Fruit fly (Drosophila melanogaster) whole organism, embryonic: Measurements from ENCODE around the gene CG6961.
A peak's percentile ranks its signal among the peaks of the same experiment; 100 is the strongest.

Experiments used
- BEAF-32 ChIP-seq: fragments of 200-800 bp; sonication (Bioruptor generic); optimal IDR thresholded peaks from 3 replicates; lab custom pipeline; 2017; ENCODE audit warnings: missing biosample characterization, missing genetic modification characterization, mild to moderate bottlenecking, moderate library complexity, missing genetic modification reagents
- CG11696 ChIP-seq: fragments of 200-800 bp; sonication (Bioruptor generic); IDR thresholded peaks from 2 replicates; pipeline ENCODE4 v1.3.6; 2022; ENCODE audit warnings: missing biosample characterization, missing genetic modification characterization
- CG12104 ChIP-seq: fragments of 200-800 bp; sonication (Bioruptor generic); optimal IDR thresholded peaks from 3 replicates; lab custom pipeline; 2016; ENCODE audit warnings: missing biosample characterization, missing genetic modification characterization
- CG12942 ChIP-seq: fragments of 200-800 bp; sonication (Bioruptor generic); optimal IDR thresholded peaks from 3 replicates; lab custom pipeline; 2016; ENCODE audit warnings: missing biosample characterization, missing genetic modification characterization
- CG13296 ChIP-seq: fragments of 200-800 bp; sonication (Bioruptor generic); optimal IDR thresholded peaks from 3 replicates; lab custom pipeline; 2018; ENCODE audit warnings: missing biosample characterization, mild to moderate bottlenecking, missing genetic modification characterization
- CG13424 ChIP-seq: fragments of 200-800 bp; sonication (Bioruptor generic); optimal IDR thresholded peaks from 2 replicates; lab custom pipeline; 2019; ENCODE audit warnings: missing biosample characterization, mild to moderate bottlenecking, missing genetic modification characterization, moderate library complexity
- CG14441 ChIP-seq: fragments of 200-800 bp; sonication (Bioruptor generic); IDR thresholded peaks from 2 replicates; pipeline ENCODE4 v1.3.6; 2022; ENCODE audit warnings: missing biosample characterization, missing genetic modification characterization
- CG15011 ChIP-seq: fragments of 200-800 bp; sonication (Bioruptor generic); optimal IDR thresholded peaks from 3 replicates; lab custom pipeline; 2018; ENCODE audit warnings: missing biosample characterization, mild to moderate bottlenecking, missing genetic modification characterization
- CG17829 ChIP-seq: fragments of 200-800 bp; optimal IDR thresholded peaks from 2 replicates; lab custom pipeline; 2019; ENCODE audit warnings: missing biosample characterization, mild to moderate bottlenecking, missing genetic modification characterization, moderate library complexity
- CG2120 ChIP-seq: fragments of 200-800 bp; sonication (Bioruptor generic); optimal IDR thresholded peaks from 3 replicates; lab custom pipeline; 2016; ENCODE audit warnings: missing biosample characterization, missing genetic modification characterization
- CG30403 ChIP-seq: fragments of 200-800 bp; sonication (Bioruptor generic); optimal IDR thresholded peaks from 3 replicates; lab custom pipeline; 2016; ENCODE audit warnings: missing biosample characterization, missing genetic modification characterization
- CG31224 ChIP-seq: fragments of 200-800 bp; sonication (Bioruptor generic); IDR thresholded peaks from 2 replicates; pipeline ENCODE4 v1.3.6; 2022; ENCODE audit warnings: missing biosample characterization, missing genetic modification characterization
- CG33213 ChIP-seq: fragments of 200-800 bp; sonication (Bioruptor generic); optimal IDR thresholded peaks from 3 replicates; lab custom pipeline; 2016; ENCODE audit warnings: missing biosample characterization, missing genetic modification characterization
- CG4424 ChIP-seq: fragments of 200-800 bp; sonication (Bioruptor generic); optimal IDR thresholded peaks from 3 replicates; lab custom pipeline; 2016; ENCODE audit warnings: missing biosample characterization, missing genetic modification characterization
- CG6813 ChIP-seq: fragments of 200-800 bp; sonication (Bioruptor generic); optimal IDR thresholded peaks from 2 replicates; lab custom pipeline; 2017; ENCODE audit warnings: missing biosample characterization, missing genetic modification characterization, mild to moderate bottlenecking, moderate library complexity, missing genetic modification reagents
- CG7745 ChIP-seq: fragments of 200-800 bp; sonication (Bioruptor generic); optimal IDR thresholded peaks from 2 replicates; lab custom pipeline; 2018; ENCODE audit warnings: missing biosample characterization, mild to moderate bottlenecking, missing genetic modification characterization, moderate library complexity
- CG8388 ChIP-seq: fragments of 200-800 bp; sonication (Bioruptor generic); optimal IDR thresholded peaks from 2 replicates; lab custom pipeline; 2019; ENCODE audit warnings: missing biosample characterization, mild to moderate bottlenecking, missing genetic modification characterization, moderate library complexity
- CG9437 ChIP-seq: fragments of 200-800 bp; sonication (Bioruptor generic); optimal IDR thresholded peaks from 2 replicates; lab custom pipeline; 2018; ENCODE audit warnings: missing biosample characterization, mild to moderate bottlenecking, missing genetic modification characterization
- D19B ChIP-seq: fragments of 200-800 bp; sonication (Bioruptor generic); optimal IDR thresholded peaks from 2 replicates; lab custom pipeline; 2017; ENCODE audit warnings: missing biosample characterization, mild to moderate bottlenecking, missing genetic modification characterization
- Dip2 ChIP-seq: fragments of 200-800 bp; sonication (Bioruptor generic); IDR thresholded peaks from 2 replicates; pipeline ENCODE4 v1.3.6; 2022; ENCODE audit warnings: missing biosample characterization, missing genetic modification characterization
- HmgZ ChIP-seq: fragments of 200-800 bp; sonication (Bioruptor generic); optimal IDR thresholded peaks from 2 replicates; lab custom pipeline; 2018; ENCODE audit warnings: missing biosample characterization, mild to moderate bottlenecking, missing genetic modification characterization
- Hsf ChIP-seq: fragments of 200-800 bp; sonication (Bioruptor generic); optimal IDR thresholded peaks from 3 replicates; lab custom pipeline; 2016; ENCODE audit warnings: missing biosample characterization, missing genetic modification characterization
- Max ChIP-seq: fragments of 200-800 bp; sonication (Bioruptor generic); optimal IDR thresholded peaks from 2 replicates; lab custom pipeline; 2016; ENCODE audit warnings: missing biosample characterization, mild to moderate bottlenecking, missing genetic modification characterization
- Med ChIP-seq: fragments of 200-800 bp; sonication (Bioruptor generic); peaks from one replicate; lab custom pipeline; 2016; ENCODE audit warnings: missing biosample characterization, missing genetic modification characterization, mild to moderate bottlenecking, inconsistent platforms, moderate library complexity
- Rfx ChIP-seq: fragments of 200-800 bp; sonication (Bioruptor generic); IDR thresholded peaks from 2 replicates; pipeline ENCODE4 v1.3.6; 2022; ENCODE audit warnings: missing biosample characterization, missing genetic modification characterization
- Sry-δ ChIP-seq: fragments of 200-800 bp; sonication (Bioruptor generic); optimal IDR thresholded peaks from 2 replicates; lab custom pipeline; 2016; ENCODE audit warnings: missing biosample characterization, missing genetic modification characterization
- Taf1 ChIP-seq: fragments of 200-800 bp; sonication (Bioruptor generic); IDR thresholded peaks from 2 replicates; pipeline ENCODE4 v1.3.6; 2022; ENCODE audit warnings: missing biosample characterization, missing genetic modification characterization
- Trl ChIP-seq, 3 experiments: fragments of >200 bp in 2 of 3; fragments of 200-800 bp in 1 of 3; sonication (Bioruptor generic) in 1 of 3; optimal IDR thresholded peaks; 2 replicates in 1 of 3; 3 replicates in 2 of 3; lab custom pipeline; 2016 to 2017; ENCODE audit warnings: missing biosample characterization in 1 of 3, missing genetic modification characterization in 1 of 3
- Vsx1 ChIP-seq: fragments of 200-800 bp; sonication (Bioruptor generic); optimal IDR thresholded peaks from 2 replicates; lab custom pipeline; 2017; ENCODE audit warnings: missing biosample characterization, mild to moderate bottlenecking, missing genetic modification characterization, missing genetic modification reagents
- Xrp1 ChIP-seq: fragments of 200-800 bp; sonication (Bioruptor generic); IDR thresholded peaks from 2 replicates; pipeline ENCODE4 v1.3.6; 2022; ENCODE audit warnings: missing biosample characterization, missing genetic modification characterization
- ara ChIP-seq: fragments of 200-800 bp; sonication (Bioruptor generic); IDR thresholded peaks from 2 replicates; pipeline ENCODE4 v1.3.6; 2022; ENCODE audit warnings: missing biosample characterization, missing genetic modification characterization
- chn ChIP-seq: fragments of 200-800 bp; sonication (Bioruptor generic); optimal IDR thresholded peaks from 2 replicates; lab custom pipeline; 2016; ENCODE audit warnings: missing biosample characterization, missing genetic modification characterization
- ci ChIP-seq: fragments of 200-800 bp; sonication (Bioruptor generic); IDR thresholded peaks from 3 replicates; pipeline ENCODE4 v1.3.6; 2022; ENCODE audit warnings: missing biosample characterization, missing genetic modification characterization
- croc ChIP-seq: fragments of 200-800 bp; sonication (Bioruptor generic); conservative IDR thresholded peaks from 3 replicates; pipeline ENCODE4 v1.3.6; 2022; ENCODE audit warnings: missing biosample characterization, missing genetic modification characterization
- crol ChIP-seq: fragments of 200-800 bp; sonication (Bioruptor generic); IDR thresholded peaks from 2 replicates; pipeline ENCODE4 v1.3.6; 2022; ENCODE audit warnings: missing biosample characterization, missing genetic modification characterization
- danr ChIP-seq: fragments of 200-800 bp; sonication (Bioruptor generic); IDR thresholded peaks from 2 replicates; pipeline ENCODE4 v1.3.6; 2022; ENCODE audit warnings: missing biosample characterization, missing genetic modification characterization
- dysf ChIP-seq: fragments of 200-800 bp; sonication (Bioruptor generic); IDR thresholded peaks from 3 replicates; pipeline ENCODE4 v1.3.6; 2022; ENCODE audit warnings: missing biosample characterization, missing genetic modification characterization
- eyg ChIP-seq: fragments of 200-800 bp; sonication (Bioruptor generic); optimal IDR thresholded peaks from 3 replicates; lab custom pipeline; 2016; ENCODE audit warnings: missing biosample characterization, missing genetic modification characterization
- ind ChIP-seq: fragments of 200-800 bp; sonication (Bioruptor generic); optimal IDR thresholded peaks from 3 replicates; lab custom pipeline; 2016; ENCODE audit warnings: missing biosample characterization, missing genetic modification characterization
- insv ChIP-seq, 2 experiments: fragments of 200-800 bp; sonication (Bioruptor generic); optimal IDR thresholded peaks; 3 replicates each; lab custom pipeline; 2016 to 2018; ENCODE audit warnings: missing biosample characterization in 2 of 2, missing genetic modification characterization in 2 of 2
- lola ChIP-seq, 3 experiments: fragments of >200 bp in 2 of 3; fragments of 200-800 bp in 1 of 3; sonication (Bioruptor generic) in 1 of 3; optimal IDR thresholded peaks; 2 replicates each; lab custom pipeline; 2017 to 2019; ENCODE audit warnings: missing biosample characterization in 3 of 3, missing genetic modification characterization in 3 of 3, mild to moderate bottlenecking in 1 of 3, moderate library complexity in 1 of 3
- luna ChIP-seq: fragments of 200-800 bp; sonication (Bioruptor generic); optimal IDR thresholded peaks from 2 replicates; lab custom pipeline; 2016; ENCODE audit warnings: missing biosample characterization, missing genetic modification characterization
- odd ChIP-seq: fragments of 200-800 bp; sonication (Bioruptor generic); optimal IDR thresholded peaks from 2 replicates; lab custom pipeline; 2017; ENCODE audit warnings: missing biosample characterization, mild to moderate bottlenecking, missing genetic modification characterization
- salm ChIP-seq: fragments of 200-800 bp; sonication (Bioruptor generic); optimal IDR thresholded peaks from 2 replicates; lab custom pipeline; 2018; ENCODE audit warnings: missing biosample characterization, mild to moderate bottlenecking, missing genetic modification characterization
- sqz ChIP-seq: fragments of 200-800 bp; sonication (Bioruptor generic); optimal IDR thresholded peaks from 3 replicates; lab custom pipeline; 2018; ENCODE audit warnings: missing biosample characterization, mild to moderate bottlenecking, missing genetic modification characterization
- ssp ChIP-seq: fragments of 200-800 bp; sonication (Bioruptor generic); IDR thresholded peaks from 2 replicates; pipeline ENCODE4 v1.3.6; 2022; ENCODE audit warnings: missing biosample characterization, missing genetic modification characterization
- tap ChIP-seq: fragments of 200-800 bp; optimal IDR thresholded peaks from 3 replicates; lab custom pipeline; 2019; ENCODE audit warnings: missing biosample characterization, mild to moderate bottlenecking, missing genetic modification characterization, moderate library complexity
- trem ChIP-seq: fragments of 200-800 bp; optimal IDR thresholded peaks from 3 replicates; lab custom pipeline; 2019; ENCODE audit warnings: missing biosample characterization, mild to moderate bottlenecking, missing genetic modification characterization, moderate library complexity
- zen ChIP-seq: fragments of 200-800 bp; sonication (Bioruptor generic); optimal IDR thresholded peaks from 3 replicates; lab custom pipeline; 2018; ENCODE audit warnings: missing biosample characterization, mild to moderate bottlenecking, missing genetic modification characterization, moderate library complexity

CG6961 gene

DNA sequence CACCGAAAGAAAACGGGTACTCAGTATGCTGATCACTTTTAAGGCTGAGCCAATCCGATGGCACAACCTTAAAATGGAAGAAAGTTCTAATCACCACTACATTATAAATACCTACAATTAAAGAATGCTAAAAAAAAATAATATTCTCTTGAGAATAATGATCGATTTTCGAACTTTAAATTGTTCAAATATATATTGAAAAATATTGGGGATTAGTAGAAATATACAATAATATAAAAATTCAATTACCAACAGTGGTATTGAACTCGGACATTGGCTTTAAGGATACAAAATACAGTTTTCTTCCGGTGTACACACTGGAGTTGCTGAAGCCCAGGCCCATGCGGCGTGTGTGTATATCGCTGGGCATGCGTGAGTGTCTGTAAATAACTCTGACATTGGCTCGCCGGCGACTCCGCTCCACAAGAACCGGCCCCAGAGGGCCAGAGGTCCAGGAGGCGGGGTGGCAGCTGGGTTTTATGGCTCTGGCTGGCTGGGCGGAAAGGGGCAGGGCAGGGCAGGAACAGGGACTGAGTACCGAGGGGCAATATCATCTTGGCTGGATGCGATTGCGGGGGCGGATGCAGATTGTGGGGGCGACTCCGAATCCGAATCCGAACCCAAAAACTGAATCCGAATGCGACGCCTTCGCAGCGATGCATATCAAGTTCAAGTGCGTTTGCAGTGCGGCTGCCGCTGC lies 12.0 kb downstream of the CG6961 start (continued):
- peak; percentile 71 for TF ChIP-seq Xrp1 (GFP tag; lab: Robert Waterston, UW)
- 0 out of 3 replicates have a peak, but pooled peaks have one; percentile 48 for TF ChIP-seq ci (GFP tag; lab: Robert Waterston, UW)
- TF ChIP-seq Rfx: 0 out of 2 replicates have a peak, but pooled peaks have one; percentile 17
- no peak for TF ChIP-seq CG33213 (GFP tag; lab: Kevin White, UChicago)
- peak; percentile 46; the same call in 1 of the 2 replicates for TF ChIP-seq ssp
- TF ChIP-seq CG7745: no peak
- no peak for TF ChIP-seq zen (tag; lab: Kevin White, UChicago)
- no peak for TF ChIP-seq eyg (GFP tag; lab: Kevin White, UChicago)
- peak; percentile 45; the same call in 1 of the 2 replicates for TF ChIP-seq ara (GFP tag; lab: Robert Waterston, UW)
- no peak for TF ChIP-seq danr (GFP tag; lab: Robert Waterston, UW)
- TF ChIP-seq sqz (GFP tag; lab: Kevin White, UChicago): no peak
- TF ChIP-seq CG14441: no peak
- TF ChIP-seq CG30403: peak; percentile 74
- peak; percentile 66 for TF ChIP-seq CG4424
- peak; percentile 14 for TF ChIP-seq ind (GFP tag; lab: Kevin White, UChicago)
- TF ChIP-seq Vsx1: peak; percentile 44
- peak; percentile 77 for TF ChIP-seq CG9437 (GFP tag; lab: Kevin White, UChicago)
- peak; percentile 5 for TF ChIP-seq odd (GFP tag; lab: Kevin White, UChicago)
- TF ChIP-seq lola (GFP tag; optimal IDR thresholded peaks at IDR 0.05; lab: Kevin White, UChicago): peak in 1 of 3 experiments; percentile 93
- peak; percentile 13 for TF ChIP-seq Max
- no peak for TF ChIP-seq CG2120 (GFP tag; lab: Kevin White, UChicago)
- no peak for TF ChIP-seq Sry-δ (GFP tag; lab: Kevin White, UChicago)
- peak; percentile 41; the same call in 1 of the 3 replicates for TF ChIP-seq dysf (GFP tag; lab: Robert Waterston, UW)
- peak; percentile 87 for TF ChIP-seq CG8388 (GFP tag; lab: Kevin White, UChicago)
- TF ChIP-seq crol (GFP tag; lab: Robert Waterston, UW): peak; percentile 86
- no peak for TF ChIP-seq BEAF-32 (GFP tag; lab: Kevin White, UChicago)
- peak; percentile 74 for TF ChIP-seq CG13424 (tag; lab: Kevin White, UChicago)
- TF ChIP-seq Dip2 (GFP tag; lab: Robert Waterston, UW): no peak
- TF ChIP-seq Taf1 (GFP tag; lab: Robert Waterston, UW): no peak
- TF ChIP-seq trem (tag; lab: Kevin White, UChicago): peak; percentile 34
- TF ChIP-seq luna (GFP tag; lab: Kevin White, UChicago): no peak
- TF ChIP-seq Trl (optimal IDR thresholded peaks at IDR 0.05; lab: Kevin White, UChicago): no peak
- TF ChIP-seq Trl (GFP tag; optimal IDR thresholded peaks at IDR 0.05; lab: Kevin White, UChicago): no peak
- peak; percentile 58 for TF ChIP-seq Med
- peak; percentile 28 for TF ChIP-seq HmgZ (tag; lab: Kevin White, UChicago)
- peak; percentile 13 for TF ChIP-seq CG12104 (GFP tag; lab: Kevin White, UChicago)
- no peak for TF ChIP-seq CG15011
- TF ChIP-seq CG11696 (GFP tag; lab: Robert Waterston, UW): no peak
- TF ChIP-seq croc: peak; percentile 59
- peak; percentile 72 for TF ChIP-seq CG17829 (tag; lab: Kevin White, UChicago)
- no peak for TF ChIP-seq CG31224
- no peak for TF ChIP-seq insv (GFP tag; optimal IDR thresholded peaks at IDR 0.05; lab: Kevin White, UChicago)
- no peak for TF ChIP-seq CG6813 (GFP tag; lab: Kevin White, UChicago)
- peak; percentile 33 for TF ChIP-seq CG12942
- no peak for TF ChIP-seq CG13296 (GFP tag; lab: Kevin White, UChicago)
- TF ChIP-seq chn (GFP tag; lab: Kevin White, UChicago): peak; percentile 47
- TF ChIP-seq salm: peak; percentile 37
- peak; percentile 21 for TF ChIP-seq tap
- TF ChIP-seq Hsf (GFP tag; lab: Kevin White, UChicago): peak; percentile 45
- TF ChIP-seq D19B (GFP tag; lab: Kevin White, UChicago): no peak
